Worm (Caenorhabditis elegans) whole organism, L2 larva: ENCODE data around the gene rab-37.

Experiments
- F13H6.1 ChIP-seq: sonication (generic microtip); optimal IDR thresholded peaks from 2 replicates; lab custom pipeline; 2016; ENCODE audit warnings: missing genetic modification characterization, missing compliant biosample characterization
- ama-1 ChIP-seq: fragments of 150-350 bp; optimal IDR thresholded peaks from 2 replicates; lab custom pipeline; 2018; ENCODE audit warnings: inconsistent platforms
- blmp-1 ChIP-seq: sonication (generic microtip); optimal IDR thresholded peaks from 2 replicates; lab custom pipeline; 2017; ENCODE audit warnings: missing genetic modification characterization, mild to moderate bottlenecking, missing compliant biosample characterization, antibody characterized with exemption, moderate library complexity; ENCODE audit not compliant: insufficient read depth
- elt-1 ChIP-seq: fragments of 150-350 bp; optimal IDR thresholded peaks from 2 replicates; lab custom pipeline; 2014; ENCODE audit warnings: missing biosample characterization, missing genetic modification characterization
- lin-39 ChIP-seq: fragments of 150-350 bp; optimal IDR thresholded peaks from 2 replicates; lab custom pipeline; 2014; ENCODE audit warnings: missing biosample characterization, missing genetic modification reagents, missing genetic modification characterization
- nhr-129 ChIP-seq: fragments of 150-350 bp; optimal IDR thresholded peaks from 2 replicates; lab custom pipeline; 2014; ENCODE audit warnings: missing biosample characterization, missing genetic modification characterization
- nhr-23 ChIP-seq: fragments of 150-350 bp; optimal IDR thresholded peaks from 2 replicates; lab custom pipeline; 2014; ENCODE audit warnings: missing biosample characterization, missing genetic modification reagents, missing genetic modification characterization
- nhr-25 ChIP-seq: fragments of 150-350 bp; sonication (generic microtip); optimal IDR thresholded peaks from 3 replicates; lab custom pipeline; 2014; ENCODE audit warnings: missing biosample characterization, missing genetic modification characterization
- nhr-77 ChIP-seq: fragments of 150-350 bp; optimal IDR thresholded peaks from 2 replicates; lab custom pipeline; 2014; ENCODE audit warnings: missing biosample characterization, missing genetic modification characterization
- peb-1 ChIP-seq: fragments of 150-350 bp; optimal IDR thresholded peaks from 2 replicates; lab custom pipeline; 2014; ENCODE audit warnings: missing biosample characterization, missing genetic modification characterization
- unc-39 ChIP-seq: fragments of 150-350 bp; optimal IDR thresholded peaks from 2 replicates; lab custom pipeline; 2014; ENCODE audit warnings: missing biosample characterization, missing genetic modification characterization
- unc-55 ChIP-seq: fragments of 150-350 bp; sonication (generic microtip); optimal IDR thresholded peaks from 3 replicates; lab custom pipeline; 2014; ENCODE audit warnings: missing biosample characterization, missing genetic modification reagents, missing genetic modification characterization
- unc-62 ChIP-seq: fragments of 150-350 bp; optimal IDR thresholded peaks from 2 replicates; lab custom pipeline; 2014; ENCODE audit warnings: missing biosample characterization, missing genetic modification reagents, missing genetic modification characterization

DNA sequence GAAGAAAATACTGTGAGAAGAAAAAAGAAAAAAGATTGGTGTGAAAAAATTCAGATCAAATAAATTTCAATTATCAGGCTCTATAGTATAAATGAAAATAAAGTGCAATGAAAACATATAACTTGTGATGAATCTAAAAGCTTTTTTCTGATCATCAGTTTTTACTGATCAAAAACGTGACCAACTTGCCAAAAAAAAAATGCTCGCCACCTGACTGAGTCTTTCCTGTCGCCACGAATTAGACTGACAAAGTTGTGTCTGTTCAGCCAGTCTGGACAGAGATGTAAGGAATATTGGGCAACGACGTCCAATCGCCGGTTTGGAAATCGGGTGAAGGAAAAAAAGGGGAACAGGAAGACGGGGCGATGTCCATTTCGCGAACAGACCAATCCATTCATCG, 16.2 kb downstream of the rab-37 start:
- no peak for TF ChIP-seq nhr-25 (tag; lab: Kevin White, UChicago)
- no peak for TF ChIP-seq unc-55 (GFP tag; lab: Kevin White, UChicago)
- no peak for TF ChIP-seq peb-1 (tag; lab: Kevin White, UChicago)
- no peak for TF ChIP-seq nhr-77
- TF ChIP-seq nhr-23 (tag; lab: Kevin White, UChicago) = no peak
- TF ChIP-seq elt-1 (tag; lab: Kevin White, UChicago) = no peak
- no peak for TF ChIP-seq ama-1 (lab: Kevin White, UChicago)
- no peak for TF ChIP-seq F13H6.1 (tag; lab: Kevin White, UChicago)
- no peak for TF ChIP-seq unc-62 (GFP tag; lab: Kevin White, UChicago)
- TF ChIP-seq lin-39 (tag; lab: Kevin White, UChicago) = no peak
- TF ChIP-seq blmp-1 (tag; lab: Kevin White, UChicago) = no peak
- no peak for TF ChIP-seq unc-39
- peak; percentile 48 for TF ChIP-seq nhr-129 (tag; lab: Kevin White, UChicago)
